Fruit fly (Drosophila melanogaster): ENCODE data around the gene Pcmt.

- TF ChIP-seq CG11902 (GFP tag; optimal IDR thresholded peaks at IDR 0.05) (no peak), net (GFP tag; optimal IDR thresholded peaks at IDR 0.05) (no peak), esn (GFP tag; optimal IDR thresholded peaks at IDR 0.05) (no peak), CG6276 (GFP tag; optimal IDR thresholded peaks at IDR 0.05) (no peak), CG34406 (GFP tag; optimal IDR thresholded peaks at IDR 0.05) (no peak), CG10631 (GFP tag; optimal IDR thresholded peaks at IDR 0.05) (no peak), Eip78C (GFP tag) (peak; percentile 52), Eip93F (GFP tag; optimal IDR thresholded peaks at IDR 0.05) (no peak), CG6808 (GFP tag; optimal IDR thresholded peaks at IDR 0.05) (no peak), salr (GFP tag; optimal IDR thresholded peaks at IDR 0.05) (no peak), Blimp-1 (GFP tag; optimal IDR thresholded peaks at IDR 0.05) (no peak), CG10669 (GFP tag; optimal IDR thresholded peaks at IDR 0.05) (no peak), CG4318 (GFP tag; optimal IDR thresholded peaks at IDR 0.05) (no peak)
Measured at dm6 chr3R:5520566-5520965, 33.5 kb downstream of the Pcmt start.
